Worm (Caenorhabditis elegans) whole organism, L4 larva: Measurements from ENCODE around the gene wrk-1.
A peak's percentile ranks its signal among the peaks of the same experiment; 100 is the strongest.
"Not testable (repeated sequence)": the region's sequence is repeated elsewhere in the genome, so short reads cannot be mapped to it uniquely, and the experiment has no call there.

Source experiments
- F26F4.8 ChIP-seq: fragments of 200-800 bp; sonication (Bioruptor generic); conservative IDR thresholded peaks from 2 replicates; pipeline ENCODE4 v1.3.6; 2022; ENCODE audit warnings: missing genetic modification characterization, missing compliant biosample characterization
- aha-1 ChIP-seq: fragments of 150-350 bp; peaks from one replicate; lab custom pipeline; 2014; ENCODE audit warnings: missing biosample characterization, missing genetic modification characterization
- ama-1 ChIP-seq: fragments of 150-350 bp; optimal IDR thresholded peaks from 2 replicates; lab custom pipeline; 2014; ENCODE audit warnings: inconsistent platforms, mixed read lengths
- ceh-44 ChIP-seq: fragments of 200-800 bp; sonication (Bioruptor generic); IDR thresholded peaks from 2 replicates; pipeline ENCODE4 v1.3.6; 2022; ENCODE audit warnings: missing genetic modification reagents, missing genetic modification characterization, missing compliant biosample characterization
- ctbp-1 ChIP-seq: fragments of 200-800 bp; sonication (Bioruptor generic); IDR thresholded peaks from 2 replicates; pipeline ENCODE4 v1.3.6; 2022; ENCODE audit warnings: missing genetic modification reagents, missing genetic modification characterization, missing compliant biosample characterization
- daf-12 ChIP-seq: fragments of 150-350 bp; optimal IDR thresholded peaks from 2 replicates; lab custom pipeline; 2014; ENCODE audit warnings: missing biosample characterization, missing genetic modification reagents, missing genetic modification characterization
- daf-16 ChIP-seq, 3 experiments: sonication (generic microtip); optimal IDR thresholded peaks; 2 replicates each; lab custom pipeline; 2016 to 2017; ENCODE audit warnings: missing genetic modification characterization in 3 of 3, missing genetic modification reagents in 3 of 3, mild to moderate bottlenecking in 2 of 3, missing compliant biosample characterization in 2 of 3, missing biosample characterization in 1 of 3, moderate library complexity in 1 of 3
- dmd-8 ChIP-seq: fragments of 200-800 bp; sonication (Bioruptor generic); IDR thresholded peaks from 2 replicates; pipeline ENCODE4 v1.3.6; 2022; ENCODE audit warnings: missing genetic modification characterization, missing compliant biosample characterization
- hlh-30 ChIP-seq: sonication (generic microtip); optimal IDR thresholded peaks from 2 replicates; lab custom pipeline; 2017; ENCODE audit warnings: antibody characterized with exemption, mild to moderate bottlenecking, missing genetic modification characterization, missing compliant biosample characterization; ENCODE audit not compliant: insufficient read depth
- lin-13 ChIP-seq: fragments of 150-350 bp; optimal IDR thresholded peaks from 2 replicates; lab custom pipeline; 2014; ENCODE audit warnings: missing biosample characterization, missing genetic modification reagents, missing genetic modification characterization
- lin-39 ChIP-seq: fragments of 150-350 bp; optimal IDR thresholded peaks from 2 replicates; lab custom pipeline; 2014; ENCODE audit warnings: missing biosample characterization, missing genetic modification reagents, missing genetic modification characterization
- lir-3 ChIP-seq: sonication (generic microtip); optimal IDR thresholded peaks from 2 replicates; lab custom pipeline; 2016; ENCODE audit warnings: mild to moderate bottlenecking, missing genetic modification characterization, missing compliant biosample characterization
- madf-5 ChIP-seq, 2 experiments: fragments of 200-800 bp; sonication (Bioruptor generic); IDR thresholded peaks; 2 replicates each; pipeline ENCODE4 v1.3.6; 2022; ENCODE audit warnings: missing compliant biosample characterization in 2 of 2, missing genetic modification characterization in 2 of 2
- mep-1 ChIP-seq: fragments of 150-350 bp; sonication (generic microtip); optimal IDR thresholded peaks from 3 replicates; lab custom pipeline; 2014; ENCODE audit warnings: missing biosample characterization, missing genetic modification characterization
- nhr-25 ChIP-seq: sonication (generic microtip); optimal IDR thresholded peaks from 2 replicates; lab custom pipeline; 2017; ENCODE audit warnings: missing genetic modification characterization, mild to moderate bottlenecking, missing compliant biosample characterization, antibody characterized with exemption, moderate library complexity, borderline replicate concordance; ENCODE audit not compliant: insufficient read depth
- nhr-28 ChIP-seq: fragments of 150-350 bp; optimal IDR thresholded peaks from 2 replicates; lab custom pipeline; 2014; ENCODE audit warnings: missing biosample characterization, missing genetic modification characterization
- nhr-6 ChIP-seq: fragments of 150-350 bp; optimal IDR thresholded peaks from 2 replicates; lab custom pipeline; 2014; ENCODE audit warnings: missing biosample characterization, missing genetic modification characterization
- pha-4 ChIP-seq, 2 experiments: fragments of 150-350 bp in 1 of 2; fragments of 200-800 bp in 1 of 2; sonication (Bioruptor generic) in 1 of 2; IDR thresholded peaks in 1 of 2; optimal IDR thresholded peaks in 1 of 2; 2 replicates each; pipeline versions ENCODE4 v1.3.6 to Lab custom; 2014 to 2022; ENCODE audit warnings: missing genetic modification characterization in 2 of 2, missing genetic modification reagents in 2 of 2, missing biosample characterization in 1 of 2, missing compliant biosample characterization in 1 of 2
- php-3 ChIP-seq: fragments of 200-800 bp; sonication (Bioruptor generic); IDR thresholded peaks from 2 replicates; pipeline ENCODE4 v1.3.6; 2022; ENCODE audit warnings: missing genetic modification reagents, missing genetic modification characterization, missing compliant biosample characterization
- rbr-2 ChIP-seq: sonication (generic microtip); optimal IDR thresholded peaks from 2 replicates; lab custom pipeline; 2016; ENCODE audit warnings: missing genotype, missing genetic modification characterization, missing compliant biosample characterization
- skn-1 ChIP-seq: fragments of 150-350 bp; optimal IDR thresholded peaks from 2 replicates; lab custom pipeline; 2014; ENCODE audit warnings: missing biosample characterization, missing genetic modification characterization
- snpc-1.2 ChIP-seq: fragments of 200-800 bp; sonication (Bioruptor generic); IDR thresholded peaks from 2 replicates; pipeline ENCODE4 v1.3.6; 2022; ENCODE audit warnings: missing genetic modification reagents, missing genetic modification characterization, missing compliant biosample characterization
- snpc-4 ChIP-seq: fragments of 150-350 bp; optimal IDR thresholded peaks from 2 replicates; lab custom pipeline; 2014; ENCODE audit warnings: missing biosample characterization, missing genetic modification characterization
- spr-3 ChIP-seq: fragments of 200-800 bp; sonication (Bioruptor generic); optimal IDR thresholded peaks from 2 replicates; lab custom pipeline; 2018; ENCODE audit warnings: mild to moderate bottlenecking, missing genetic modification characterization, missing compliant biosample characterization
- tag-97 ChIP-seq: fragments of 200-800 bp; sonication (Bioruptor generic); IDR thresholded peaks from 2 replicates; pipeline ENCODE4 v1.3.6; 2022; ENCODE audit warnings: missing genetic modification characterization, missing compliant biosample characterization
- tra-1 ChIP-seq: fragments of 200-800 bp; sonication (Bioruptor generic); IDR thresholded peaks from 2 replicates; pipeline ENCODE4 v1.3.6; 2022; ENCODE audit warnings: missing genetic modification reagents, missing genetic modification characterization, missing compliant biosample characterization
- unc-62 ChIP-seq, 3 experiments: fragments of 150-350 bp in 1 of 3; sonication (generic microtip); optimal IDR thresholded peaks in 2 of 3; peaks in 1 of 3; 1 replicate in 1 of 3; 2 replicates in 2 of 3; lab custom pipeline; 2014 to 2017; ENCODE audit warnings: missing biosample characterization in 3 of 3, missing genetic modification characterization in 3 of 3, missing genetic modification reagents in 3 of 3, missing genotype in 1 of 3
- vab-7 ChIP-seq: fragments of 200-800 bp; sonication (Bioruptor generic); IDR thresholded peaks from 2 replicates; pipeline ENCODE4 v1.3.6; 2022; ENCODE audit warnings: missing genetic modification reagents, missing genetic modification characterization, missing compliant biosample characterization
- zip-11 ChIP-seq: fragments of 200-800 bp; sonication (Bioruptor generic); IDR thresholded peaks from 2 replicates; pipeline ENCODE4 v1.3.6; 2022; ENCODE audit warnings: missing genetic modification characterization, missing compliant biosample characterization
- ztf-7 ChIP-seq: fragments of 150-350 bp; optimal IDR thresholded peaks from 2 replicates; lab custom pipeline; 2014; ENCODE audit warnings: missing biosample characterization, missing genetic modification characterization

wrk-1 gene

ce11 chrX:8417727-8418126, 25.3 kb upstream of the wrk-1 start (continued):
- TF ChIP-seq dmd-8, result peak; percentile 80
- no peak for TF ChIP-seq zip-11 (GFP tag; lab: Robert Waterston, UW)
- no peak for TF ChIP-seq ama-1 (lab: Kevin White, UChicago)
- TF ChIP-seq tra-1 (GFP tag; lab: Robert Waterston, UW), result peak; percentile 13; the same call in 1 of the 2 replicates
- TF ChIP-seq mep-1 (tag; lab: Kevin White, UChicago), result no peak
- 0 out of 2 replicates have a peak, but pooled peaks have one; percentile 57 for TF ChIP-seq F26F4.8
- 0 out of 2 replicates have a peak, but pooled peaks have one; percentile 23 for TF ChIP-seq vab-7 (GFP tag; lab: Robert Waterston, UW)
- no peak for TF ChIP-seq snpc-4 (tag; lab: Kevin White, UChicago)

- TF ChIP-seq lin-39 (tag; lab: Kevin White, UChicago), result no peak
- TF ChIP-seq nhr-6 (tag; lab: Kevin White, UChicago), result no peak
- TF ChIP-seq lin-13 (GFP tag; lab: Kevin White, UChicago), result no peak
- no peak for TF ChIP-seq skn-1 (tag; lab: Kevin White, UChicago)
- TF ChIP-seq spr-3 (GFP tag; lab: Kevin White, UChicago), result no peak
- no peak for TF ChIP-seq hlh-30 (tag; lab: Kevin White, UChicago)
- no peak for TF ChIP-seq tra-1 (GFP tag; lab: Robert Waterston, UW)
- no peak for TF ChIP-seq ztf-7 (tag; lab: Kevin White, UChicago)
- TF ChIP-seq nhr-25 (tag; lab: Kevin White, UChicago), result no peak
Observed at ce11 chrX:8416819-8417218, 24.4 kb upstream of the wrk-1 start, which contains the start of gene ced-8. Gene ced-8, minus strand, starts transcription at chrX:8416919.

ce11 chrX:8413130-8413529, 20.7 kb upstream of the wrk-1 start, which contains the start of gene F08F1.4:
Gene F08F1.4, plus strand, starts transcription at chrX:8413430.
- TF ChIP-seq daf-16 (GFP tag; optimal IDR thresholded peaks at IDR 0.05; lab: Kevin White, UChicago), result no peak
- no peak for TF ChIP-seq daf-16 (tag; optimal IDR thresholded peaks at IDR 0.05; lab: Kevin White, UChicago)
- no peak for TF ChIP-seq tag-97 (GFP tag; lab: Robert Waterston, UW)
- no peak for TF ChIP-seq rbr-2
- TF ChIP-seq nhr-6 (tag; lab: Kevin White, UChicago), result no peak
- peak; percentile 40 for TF ChIP-seq aha-1 (tag; lab: Kevin White, UChicago)
- TF ChIP-seq nhr-28 (tag; lab: Kevin White, UChicago), result no peak
- no peak for TF ChIP-seq daf-12 (tag; lab: Kevin White, UChicago)
- TF ChIP-seq php-3, result no peak

- not testable (repeated sequence) for TF ChIP-seq lir-3 (tag; lab: Kevin White, UChicago); pha-4 (GFP tag; IDR thresholded peaks at IDR 0.05; lab: Robert Waterston, UW); pha-4 (tag; optimal IDR thresholded peaks at IDR 0.05; lab: Kevin White, UChicago); ceh-44 (GFP tag; lab: Robert Waterston, UW)
Observed at ce11 chrX:8410754-8411153, 18.4 kb upstream of the wrk-1 start, which contains the start of gene F08F1.9. Gene F08F1.9, minus strand, starts transcription at chrX:8410854.

ce11 chrX:8408267-8408666, 15.9 kb upstream of the wrk-1 start, which contains the start of gene sulp-3:
Gene sulp-3, minus strand, starts transcription at chrX:8408367.
- TF ChIP-seq snpc-1.2 (GFP tag; lab: Robert Waterston, UW) (no peak), madf-5 (GFP tag; IDR thresholded peaks at IDR 0.05; lab: Robert Waterston, UW) (no peak), ctbp-1 (GFP tag; lab: Robert Waterston, UW) (no peak), nhr-25 (tag; lab: Kevin White, UChicago) (no peak)

ce11 chrX:8406815-8407214, 14.4 kb upstream of the wrk-1 start:
- TF ChIP-seq unc-62 (GFP tag; optimal IDR thresholded peaks at IDR 0.05 in 1 of 2; lab: Kevin White, UChicago) (peak in 1 of 2 experiments; percentile 91), unc-62 (tag; optimal IDR thresholded peaks at IDR 0.05; lab: Kevin White, UChicago) (no peak), ctbp-1 (GFP tag; lab: Robert Waterston, UW) (no peak)
